Fruit fly (Drosophila melanogaster): ENCODE results near the gene IPIP.
A peak's percentile ranks its signal among the peaks of the same experiment; 100 is the strongest.

dm6 chr2L:6047528-6048160 is at the start of gene IPIP:
- TF ChIP-seq CG8478 (optimal IDR thresholded peaks at IDR 0.05): no peak
- TF ChIP-seq CTCF (optimal IDR thresholded peaks at IDR 0.05): peak in 1 of 2 experiments; percentile 38

Measured in S2 (cell line).